Fruit fly (Drosophila melanogaster): ENCODE results near the gene CG14273.

The CG14273 gene

dm6 chr2L:8326414-8327271 is 15.9 kb upstream of the CG14273 start (continued):
- peak; percentile 46 for TF ChIP-seq CG32006 (GFP tag; optimal IDR thresholded peaks at IDR 0.05)
- TF ChIP-seq Sox102F (GFP tag; optimal IDR thresholded peaks at IDR 0.05), result peak; percentile 31
- TF ChIP-seq vri (GFP tag; optimal IDR thresholded peaks at IDR 0.05), result peak; percentile 3
- no peak for TF ChIP-seq CG6808 (GFP tag; optimal IDR thresholded peaks at IDR 0.05)
- no peak for TF ChIP-seq Blimp-1 (GFP tag; optimal IDR thresholded peaks at IDR 0.05)
- no peak for TF ChIP-seq CG10669 (GFP tag; optimal IDR thresholded peaks at IDR 0.05)
- peak; percentile 62; the same call in 1 of the 2 replicates for TF ChIP-seq CG15336 (GFP tag; IDR thresholded peaks at IDR 0.05)
- TF ChIP-seq CG8632 (GFP tag; optimal IDR thresholded peaks at IDR 0.05), result peak; percentile 28
- peak; percentile 6 for TF ChIP-seq CG31627 (GFP tag; optimal IDR thresholded peaks at IDR 0.05)

dm6 chr2L:8327272-8327555 is 15.3 kb upstream of the CG14273 start, which contains the start of gene CG14275:
TSS of gene CG14275 (plus strand) at chr2L:8327456.
- TF ChIP-seq acj6 (GFP tag; optimal IDR thresholded peaks at IDR 0.05) (no peak), cyc (GFP tag; optimal IDR thresholded peaks at IDR 0.05) (no peak), fd85E (GFP tag; optimal IDR thresholded peaks at IDR 0.05) (no peak), Hr4 (GFP tag; optimal IDR thresholded peaks at IDR 0.05) (no peak), Ets96B (tag; optimal IDR thresholded peaks at IDR 0.05) (no peak), CG6163 (GFP tag; IDR thresholded peaks at IDR 0.05) (no peak), Met (GFP tag; optimal IDR thresholded peaks at IDR 0.05) (no peak), net (GFP tag; optimal IDR thresholded peaks at IDR 0.05) (no peak), CG8319 (GFP tag; optimal IDR thresholded peaks at IDR 0.05) (no peak), CG11294 (GFP tag; IDR thresholded peaks at IDR 0.05) (no peak)

- peak; percentile 3 for TF ChIP-seq svp (GFP tag)
- no peak for TF ChIP-seq CG3919 (GFP tag; optimal IDR thresholded peaks at IDR 0.05)
These were observed 14.6 kb upstream of the CG14273 start for dm6 chr2L:8327783-8328327.

- TF ChIP-seq svp (GFP tag) (peak; percentile 2), CG4318 (GFP tag; optimal IDR thresholded peaks at IDR 0.05) (no peak), Sox15 (GFP tag; optimal IDR thresholded peaks at IDR 0.05) (no peak), Eip78C (GFP tag) (peak; percentile 33), CG1621 (tag; optimal IDR thresholded peaks at IDR 0.05) (no peak), dsx (GFP tag; optimal IDR thresholded peaks at IDR 0.05; ENCODE audit: poor library complexity, severe bottlenecking) (no peak), OdsH (GFP tag; optimal IDR thresholded peaks at IDR 0.05) (no peak), CG6163 (GFP tag; IDR thresholded peaks at IDR 0.05) (no peak), spab (GFP tag; optimal IDR thresholded peaks at IDR 0.05) (no peak), CG34406 (GFP tag; optimal IDR thresholded peaks at IDR 0.05) (no peak), achi (GFP tag; optimal IDR thresholded peaks at IDR 0.05) (no peak), lz (GFP tag; optimal IDR thresholded peaks at IDR 0.05) (no peak), Hr39 (GFP tag; optimal IDR thresholded peaks at IDR 0.05) (no peak), CG6276 (GFP tag; optimal IDR thresholded peaks at IDR 0.05) (no peak), Ets21C (GFP tag; optimal IDR thresholded peaks at IDR 0.05) (no peak)
These were observed 13.9 kb upstream of the CG14273 start for dm6 chr2L:8328526-8329097.

Data from whole organism, prepupa.